Worm (Caenorhabditis elegans): ENCODE data around the gene fis-1.

ce11 chrII:6742614-6743013 lies 12.4 kb upstream of the fis-1 start, which contains the start of gene F41G3.6:
- no peak for TF ChIP-seq nhr-11 (tag; optimal IDR thresholded peaks at IDR 0.05)
- TF ChIP-seq aly-2 (tag; optimal IDR thresholded peaks at IDR 0.05) = no peak
- TF ChIP-seq R02D3.7 (tag; optimal IDR thresholded peaks at IDR 0.05) = no peak
- TF ChIP-seq fkh-2 (tag; optimal IDR thresholded peaks at IDR 0.05) = no peak
- TF ChIP-seq zag-1 (tag; optimal IDR thresholded peaks at IDR 0.05) = no peak
- no peak for TF ChIP-seq elt-2 (tag; optimal IDR thresholded peaks at IDR 0.05)
- no peak for TF ChIP-seq elt-3 (tag; optimal IDR thresholded peaks at IDR 0.05)
- TF ChIP-seq ceh-82 (tag; optimal IDR thresholded peaks at IDR 0.05) = no peak
- no peak for TF ChIP-seq ZK546.5 (tag; optimal IDR thresholded peaks at IDR 0.05)
- no peak for TF ChIP-seq egl-27 (tag; optimal IDR thresholded peaks at IDR 0.05)
- no peak for TF ChIP-seq ceh-16 (tag; optimal IDR thresholded peaks at IDR 0.05)
- no peak for TF ChIP-seq nhr-23 (tag; optimal IDR thresholded peaks at IDR 0.05)
